Fruit fly (Drosophila melanogaster) whole organism, embryonic: ENCODE measurements around the gene CG5969.

ENCODE experiments used
- B-H2 ChIP-seq: fragments of 200-800 bp; sonication (Bioruptor generic); optimal IDR thresholded peaks from 2 replicates; lab custom pipeline; 2018; ENCODE audit warnings: missing biosample characterization, mild to moderate bottlenecking, missing genetic modification characterization
- CG10321 ChIP-seq: fragments of 200-800 bp; sonication (Bioruptor generic); IDR thresholded peaks from 2 replicates; pipeline ENCODE4 v1.3.6; 2022; ENCODE audit warnings: missing biosample characterization, missing genetic modification characterization
- CG11247 ChIP-seq: fragments of 200-800 bp; sonication (Bioruptor generic); IDR thresholded peaks from 2 replicates; pipeline ENCODE4 v1.3.6; 2022; ENCODE audit warnings: missing biosample characterization, missing genetic modification characterization
- CG1233 ChIP-seq: fragments of 200-800 bp; sonication (Bioruptor generic); optimal IDR thresholded peaks from 4 replicates; lab custom pipeline; 2018; ENCODE audit warnings: missing biosample characterization, mild to moderate bottlenecking, missing genetic modification characterization
- CG12659 ChIP-seq: fragments of 200-800 bp; sonication (Bioruptor generic); optimal IDR thresholded peaks from 3 replicates; lab custom pipeline; 2017; ENCODE audit warnings: mild to moderate bottlenecking, missing biosample characterization, missing genetic modification reagents, missing genetic modification characterization
- CG13296 ChIP-seq: fragments of 200-800 bp; sonication (Bioruptor generic); optimal IDR thresholded peaks from 3 replicates; lab custom pipeline; 2018; ENCODE audit warnings: missing biosample characterization, mild to moderate bottlenecking, missing genetic modification characterization
- CG17802 ChIP-seq: fragments of 200-800 bp; sonication (Bioruptor generic); optimal IDR thresholded peaks from 2 replicates; lab custom pipeline; 2018; ENCODE audit warnings: missing biosample characterization, mild to moderate bottlenecking, missing genetic modification characterization, moderate library complexity
- CG2129 ChIP-seq: fragments of 200-800 bp; sonication (Bioruptor generic); IDR thresholded peaks from 2 replicates; pipeline ENCODE4 v1.3.6; 2022; ENCODE audit warnings: missing biosample characterization, missing genetic modification characterization; ENCODE audit not compliant: partially characterized antibody
- CG2875 ChIP-seq: fragments of 200-800 bp; sonication (Bioruptor generic); optimal IDR thresholded peaks from 2 replicates; lab custom pipeline; 2017; ENCODE audit warnings: missing biosample characterization, mild to moderate bottlenecking, missing genetic modification characterization, missing genetic modification reagents
- CG3163 ChIP-seq: fragments of 200-800 bp; sonication (Bioruptor generic); optimal IDR thresholded peaks from 3 replicates; lab custom pipeline; 2016; ENCODE audit warnings: missing biosample characterization, missing genetic modification characterization
- CG3838 ChIP-seq: fragments of 200-800 bp; sonication (Bioruptor generic); optimal IDR thresholded peaks from 3 replicates; lab custom pipeline; 2016; ENCODE audit warnings: missing biosample characterization, missing genetic modification characterization
- CG7271 ChIP-seq: fragments of 200-800 bp; sonication (Bioruptor generic); optimal IDR thresholded peaks from 2 replicates; lab custom pipeline; 2018; ENCODE audit warnings: missing biosample characterization, mild to moderate bottlenecking, missing genetic modification characterization, moderate library complexity
- CG8944 ChIP-seq: fragments of 200-800 bp; sonication (Bioruptor generic); optimal IDR thresholded peaks from 3 replicates; lab custom pipeline; 2016; ENCODE audit warnings: missing biosample characterization, missing genetic modification characterization
- CG9797 ChIP-seq: fragments of 200-800 bp; sonication (Bioruptor generic); optimal IDR thresholded peaks from 3 replicates; lab custom pipeline; 2018; ENCODE audit warnings: missing biosample characterization, mild to moderate bottlenecking, missing genetic modification characterization
- CHES-1-like ChIP-seq: fragments of 200-800 bp; sonication (Bioruptor generic); optimal IDR thresholded peaks from 2 replicates; lab custom pipeline; 2016; ENCODE audit warnings: missing biosample characterization, missing genetic modification characterization
- CTCF ChIP-seq: fragments of 200-800 bp; sonication (Bioruptor generic); optimal IDR thresholded peaks from 2 replicates; lab custom pipeline; 2017; ENCODE audit warnings: missing biosample characterization, mild to moderate bottlenecking, missing genetic modification characterization, moderate library complexity
- Dbx ChIP-seq: fragments of 200-800 bp; sonication (Bioruptor generic); IDR thresholded peaks from 3 replicates; pipeline ENCODE4 v1.3.6; 2022; ENCODE audit warnings: missing biosample characterization, missing genetic modification characterization
- Dip3 ChIP-seq: fragments of 200-800 bp; sonication (Bioruptor generic); optimal IDR thresholded peaks from 3 replicates; lab custom pipeline; 2016; ENCODE audit warnings: missing biosample characterization, missing genetic modification characterization
- Doc3 ChIP-seq: fragments of 200-800 bp; sonication (Bioruptor generic); IDR thresholded peaks from 3 replicates; pipeline ENCODE4 v1.3.6; 2022; ENCODE audit warnings: missing biosample characterization, missing genetic modification characterization; ENCODE audit not compliant: partially characterized antibody
- E2f2 ChIP-seq: fragments of 200-800 bp; sonication (Bioruptor generic); IDR thresholded peaks from 2 replicates; pipeline ENCODE4 v1.3.6; 2022; ENCODE audit warnings: missing biosample characterization, missing genetic modification characterization
- HLH3B ChIP-seq: fragments of 200-800 bp; sonication (Bioruptor generic); IDR thresholded peaks from 2 replicates; pipeline ENCODE4 v1.3.6; 2022; ENCODE audit warnings: missing biosample characterization, missing genetic modification characterization
- Hey ChIP-seq: fragments of 200-800 bp; sonication (Bioruptor generic); optimal IDR thresholded peaks from 3 replicates; lab custom pipeline; 2018; ENCODE audit warnings: missing biosample characterization, mild to moderate bottlenecking, missing genetic modification characterization
- Hr78 ChIP-seq, 2 experiments: fragments of 200-800 bp in 1 of 2; fragments of >200 bp in 1 of 2; sonication (Bioruptor generic) in 1 of 2; optimal IDR thresholded peaks; 2 replicates each; lab custom pipeline; 2017 to 2019; ENCODE audit warnings: missing biosample characterization in 2 of 2, missing genetic modification characterization in 2 of 2, mild to moderate bottlenecking in 1 of 2, moderate library complexity in 1 of 2
- MBD-R2 ChIP-seq: fragments of 200-800 bp; sonication (Bioruptor generic); IDR thresholded peaks from 2 replicates; pipeline ENCODE4 v1.3.6; 2022; ENCODE audit warnings: missing biosample characterization, missing genetic modification characterization
- NK7.1 ChIP-seq: fragments of 200-800 bp; sonication (Bioruptor generic); optimal IDR thresholded peaks from 3 replicates; lab custom pipeline; 2016; ENCODE audit warnings: missing biosample characterization, missing genetic modification characterization
- NfI ChIP-seq: fragments of 200-800 bp; sonication (Bioruptor generic); optimal IDR thresholded peaks from 3 replicates; lab custom pipeline; 2018; ENCODE audit warnings: missing biosample characterization, mild to moderate bottlenecking, missing genetic modification characterization, moderate library complexity
- Scr ChIP-seq: fragments of 200-800 bp; sonication (Bioruptor generic); IDR thresholded peaks from 2 replicates; pipeline ENCODE4 v1.3.6; 2022; ENCODE audit warnings: missing biosample characterization, missing genetic modification characterization; ENCODE audit not compliant: partially characterized antibody
- Sox102F ChIP-seq: fragments of 200-800 bp; sonication (Bioruptor generic); optimal IDR thresholded peaks from 2 replicates; lab custom pipeline; 2018; ENCODE audit warnings: missing biosample characterization, mild to moderate bottlenecking, missing genetic modification characterization, moderate library complexity
- Spps ChIP-seq: fragments of 200-800 bp; sonication (Bioruptor generic); optimal IDR thresholded peaks from 2 replicates; lab custom pipeline; 2018; ENCODE audit warnings: missing biosample characterization, mild to moderate bottlenecking, missing genetic modification characterization
- Stat92E ChIP-seq, 3 experiments: fragments of >200 bp in 2 of 3; fragments of 200-800 bp in 1 of 3; sonication (Bioruptor generic) in 1 of 3; optimal IDR thresholded peaks; 2 replicates each; lab custom pipeline; 2017 to 2019; ENCODE audit warnings: missing biosample characterization in 3 of 3, missing genetic modification characterization in 3 of 3, mild to moderate bottlenecking in 1 of 3, moderate library complexity in 1 of 3
- YL-1 ChIP-seq: fragments of 200-800 bp; sonication (Bioruptor generic); optimal IDR thresholded peaks from 3 replicates; lab custom pipeline; 2017; ENCODE audit warnings: missing biosample characterization, mild to moderate bottlenecking, missing genetic modification characterization
- abd-A ChIP-seq: fragments of 200-800 bp; sonication (Bioruptor generic); optimal IDR thresholded peaks from 3 replicates; lab custom pipeline; 2019; ENCODE audit warnings: missing biosample characterization, mild to moderate bottlenecking, missing genetic modification characterization, moderate library complexity
- amos ChIP-seq: fragments of 200-800 bp; sonication (Bioruptor generic); IDR thresholded peaks from 2 replicates; pipeline ENCODE4 v1.3.6; 2022; ENCODE audit warnings: missing biosample characterization, missing genetic modification characterization; ENCODE audit not compliant: partially characterized antibody
- bsh ChIP-seq, 2 experiments: fragments of 200-800 bp; sonication (Bioruptor generic); optimal IDR thresholded peaks; 2 replicates each; lab custom pipeline; 2017 to 2018; ENCODE audit warnings: mild to moderate bottlenecking in 2 of 2, missing biosample characterization in 2 of 2, missing genetic modification characterization in 2 of 2, moderate library complexity in 1 of 2
- cas ChIP-seq: fragments of 200-800 bp; sonication (Bioruptor generic); IDR thresholded peaks from 2 replicates; pipeline ENCODE4 v1.3.6; 2022; ENCODE audit warnings: missing biosample characterization, missing genetic modification characterization
- chinmo ChIP-seq: fragments of 200-800 bp; sonication (Bioruptor generic); IDR thresholded peaks from 4 replicates; pipeline ENCODE4 v1.3.6; 2022; ENCODE audit warnings: missing biosample characterization, missing genetic modification characterization; ENCODE audit not compliant: partially characterized antibody
- crol ChIP-seq: fragments of 200-800 bp; sonication (Bioruptor generic); IDR thresholded peaks from 2 replicates; pipeline ENCODE4 v1.3.6; 2022; ENCODE audit warnings: missing biosample characterization, missing genetic modification characterization
- crp ChIP-seq, 2 experiments: fragments of 200-800 bp; sonication (Bioruptor generic); optimal IDR thresholded peaks; 2 replicates in 1 of 2; 3 replicates in 1 of 2; lab custom pipeline; 2017; ENCODE audit warnings: missing biosample characterization in 2 of 2, missing genetic modification characterization in 2 of 2, mild to moderate bottlenecking in 1 of 2, moderate library complexity in 1 of 2
- ewg ChIP-seq: fragments of 200-800 bp; sonication (Bioruptor generic); optimal IDR thresholded peaks from 3 replicates; lab custom pipeline; 2017; ENCODE audit warnings: mild to moderate bottlenecking, missing biosample characterization, missing genetic modification reagents, missing genetic modification characterization
- gce ChIP-seq: fragments of 200-800 bp; sonication (Bioruptor generic); IDR thresholded peaks from 3 replicates; pipeline ENCODE4 v1.3.6; 2022; ENCODE audit warnings: missing biosample characterization, missing genetic modification characterization
- gt ChIP-seq: fragments of 200-800 bp; sonication (Bioruptor generic); IDR thresholded peaks from 2 replicates; pipeline ENCODE4 v1.3.6; 2022; ENCODE audit warnings: missing biosample characterization, missing genetic modification characterization
- jumu ChIP-seq: fragments of 200-800 bp; sonication (Bioruptor generic); optimal IDR thresholded peaks from 3 replicates; lab custom pipeline; 2016; ENCODE audit warnings: missing biosample characterization, missing genetic modification characterization
- lilli ChIP-seq: fragments of 200-800 bp; sonication (Bioruptor generic); optimal IDR thresholded peaks from 3 replicates; lab custom pipeline; 2016; ENCODE audit warnings: missing biosample characterization, missing genetic modification characterization
- nom ChIP-seq: fragments of 200-800 bp; sonication (Bioruptor generic); optimal IDR thresholded peaks from 2 replicates; lab custom pipeline; 2017; ENCODE audit warnings: missing biosample characterization, missing genetic modification characterization, mild to moderate bottlenecking, moderate library complexity, missing genetic modification reagents
- odd ChIP-seq: fragments of 200-800 bp; sonication (Bioruptor generic); optimal IDR thresholded peaks from 2 replicates; lab custom pipeline; 2017; ENCODE audit warnings: missing biosample characterization, mild to moderate bottlenecking, missing genetic modification characterization
- onecut ChIP-seq: fragments of 200-800 bp; sonication (Bioruptor generic); IDR thresholded peaks from 2 replicates; pipeline ENCODE4 v1.3.6; 2022; ENCODE audit warnings: missing biosample characterization, missing genetic modification characterization
- slbo ChIP-seq: fragments of 200-800 bp; sonication (Bioruptor generic); IDR thresholded peaks from 2 replicates; pipeline ENCODE4 v1.3.6; 2022; ENCODE audit warnings: missing biosample characterization, missing genetic modification characterization
- sna ChIP-seq: fragments of 200-800 bp; sonication (Bioruptor generic); IDR thresholded peaks from 2 replicates; pipeline ENCODE4 v1.3.6; 2022; ENCODE audit warnings: missing biosample characterization, missing genetic modification characterization; ENCODE audit not compliant: partially characterized antibody
- tup ChIP-seq: fragments of 200-800 bp; sonication (Bioruptor generic); optimal IDR thresholded peaks from 2 replicates; lab custom pipeline; 2016; ENCODE audit warnings: missing biosample characterization, mild to moderate bottlenecking, missing genetic modification characterization, moderate library complexity

The CG5969 gene

DNA sequence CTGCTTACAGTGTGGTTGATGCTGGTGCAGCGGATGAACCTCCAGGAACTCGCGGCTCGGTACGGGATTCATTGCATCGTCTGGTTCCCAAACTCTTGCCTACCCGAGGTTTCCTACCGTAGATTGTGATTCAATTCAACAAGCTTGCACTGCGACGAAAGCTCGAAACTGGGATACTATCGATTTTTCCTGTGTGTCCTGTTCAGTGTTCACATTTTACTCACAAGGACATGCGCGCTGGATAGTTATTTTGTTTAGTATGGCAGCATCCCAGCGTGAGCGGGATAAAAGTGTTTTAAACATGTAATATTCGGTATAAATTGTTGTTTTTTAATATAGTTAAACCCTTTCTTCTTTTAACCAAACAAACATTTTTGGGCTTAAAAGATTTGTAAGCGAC lies 47.7 kb upstream of the CG5969 start, which contains the start of gene CG5282:
TSS of gene CG5282 (minus strand) at position 184 of the 400 bp plus-strand sequence.
- TF ChIP-seq tup (GFP tag; lab: Kevin White, UChicago) (no peak), Spps (no peak), CG1233 (GFP tag; lab: Kevin White, UChicago) (no peak), CG11247 (GFP tag; lab: Robert Waterston, UW) (no peak), ewg (GFP tag; lab: Kevin White, UChicago) (peak; percentile 90), MBD-R2 (GFP tag; lab: Robert Waterston, UW) (peak; percentile 50; the same call in 1 of the 2 replicates), lilli (no peak), gce (GFP tag; lab: Robert Waterston, UW) (no peak), CG10321 (GFP tag; lab: Robert Waterston, UW) (no peak), CG2129 (GFP tag; lab: Robert Waterston, UW) (no peak), Sox102F (GFP tag; lab: Kevin White, UChicago) (no peak), E2f2 (GFP tag; lab: Robert Waterston, UW) (no peak), odd (GFP tag; lab: Kevin White, UChicago) (no peak), onecut (GFP tag; lab: Robert Waterston, UW) (peak; percentile 95), CG13296 (GFP tag; lab: Kevin White, UChicago) (no peak), jumu (GFP tag; lab: Kevin White, UChicago) (no peak), slbo (GFP tag; lab: Robert Waterston, UW) (no peak), HLH3B (GFP tag; lab: Robert Waterston, UW) (no peak)

- TF ChIP-seq CTCF (GFP tag; lab: Kevin White, UChicago): no peak
- TF ChIP-seq gt (GFP tag; lab: Robert Waterston, UW): no peak
- TF ChIP-seq CG17802 (tag; lab: Kevin White, UChicago): no peak
- TF ChIP-seq NK7.1 (GFP tag; lab: Kevin White, UChicago): no peak
- no peak for TF ChIP-seq B-H2 (GFP tag; lab: Kevin White, UChicago)
- no peak for TF ChIP-seq CG2875 (GFP tag; lab: Kevin White, UChicago)
- TF ChIP-seq sna: 0 out of 2 replicates have a peak, but pooled peaks have one; percentile 26
- TF ChIP-seq CG3838 (GFP tag; lab: Kevin White, UChicago): no peak
- no peak for TF ChIP-seq Dbx (GFP tag; lab: Robert Waterston, UW)
- peak; percentile 40 for TF ChIP-seq YL-1 (GFP tag; lab: Kevin White, UChicago)
- no peak for TF ChIP-seq CHES-1-like (GFP tag; lab: Kevin White, UChicago)
- TF ChIP-seq Dip3 (GFP tag; lab: Kevin White, UChicago): no peak
- peak; percentile 30; the same call in 1 of the 3 replicates for TF ChIP-seq Doc3 (GFP tag; lab: Robert Waterston, UW)
- TF ChIP-seq nom (GFP tag; lab: Kevin White, UChicago): no peak
- TF ChIP-seq abd-A (tag; lab: Kevin White, UChicago): no peak
- no peak for TF ChIP-seq Stat92E (GFP tag; optimal IDR thresholded peaks at IDR 0.05; lab: Kevin White, UChicago)
- peak; percentile 47 for TF ChIP-seq CG9797 (GFP tag; lab: Kevin White, UChicago)
- no peak for TF ChIP-seq NfI (GFP tag; lab: Kevin White, UChicago)
- no peak for TF ChIP-seq Hr78 (GFP tag; optimal IDR thresholded peaks at IDR 0.05; lab: Kevin White, UChicago)
- peak; percentile 57 for TF ChIP-seq E2f2 (GFP tag; lab: Robert Waterston, UW)
- TF ChIP-seq bsh (GFP tag; optimal IDR thresholded peaks at IDR 0.05; lab: Kevin White, UChicago): no peak
- TF ChIP-seq CG3163 (GFP tag; lab: Kevin White, UChicago): no peak
- TF ChIP-seq CG7271 (tag; lab: Kevin White, UChicago): no peak
- 0 out of 4 replicates have a peak, but pooled peaks have one; percentile 41 for TF ChIP-seq chinmo (GFP tag; lab: Robert Waterston, UW)
- peak; percentile 58; the same call in 1 of the 2 replicates for TF ChIP-seq amos (GFP tag; lab: Robert Waterston, UW)
- peak; percentile 42 for TF ChIP-seq Scr (GFP tag; lab: Robert Waterston, UW)
- no peak for TF ChIP-seq crol
- TF ChIP-seq cas (GFP tag; lab: Robert Waterston, UW): no peak
- TF ChIP-seq CG12659: peak; percentile 17
- no peak for TF ChIP-seq crp (GFP tag; optimal IDR thresholded peaks at IDR 0.05; lab: Kevin White, UChicago)
- TF ChIP-seq Hey (tag; lab: Kevin White, UChicago): no peak
- TF ChIP-seq CG8944 (GFP tag; lab: Kevin White, UChicago): no peak
Measured at dm6 chr3L:20427449-20427848, 46.1 kb upstream of the CG5969 start, which contains the start of gene CG5274. Gene CG5274, minus strand, starts transcription at chr3L:20427666.
